Fruit fly (Drosophila melanogaster) whole organism, embryonic: ENCODE data around the gene CG15043.

Experiments
- Adf1 ChIP-seq: fragments of 200-800 bp; sonication (Bioruptor generic); IDR thresholded peaks from 2 replicates; pipeline ENCODE4 v1.3.6; 2022; ENCODE audit warnings: missing biosample characterization, missing genetic modification characterization
- Awh ChIP-seq: fragments of 200-800 bp; sonication (Bioruptor generic); IDR thresholded peaks from 2 replicates; pipeline ENCODE4, ENCODE4 v1.3.6; 2022; ENCODE audit warnings: missing biosample characterization, missing genetic modification characterization
- BEAF-32 ChIP-seq: fragments of 200-800 bp; sonication (Bioruptor generic); optimal IDR thresholded peaks from 3 replicates; lab custom pipeline; 2017; ENCODE audit warnings: missing biosample characterization, missing genetic modification characterization, mild to moderate bottlenecking, moderate library complexity, missing genetic modification reagents
- CG10321 ChIP-seq: fragments of 200-800 bp; sonication (Bioruptor generic); IDR thresholded peaks from 2 replicates; pipeline ENCODE4 v1.3.6; 2022; ENCODE audit warnings: missing biosample characterization, missing genetic modification characterization
- CG10543 ChIP-seq: fragments of 200-800 bp; sonication (Bioruptor generic); optimal IDR thresholded peaks from 3 replicates; lab custom pipeline; 2017; ENCODE audit warnings: missing biosample characterization, mild to moderate bottlenecking, missing genetic modification characterization, moderate library complexity
- CG10959 ChIP-seq: fragments of 200-800 bp; sonication (Bioruptor generic); IDR thresholded peaks from 2 replicates; pipeline ENCODE4 v1.3.6; 2022; ENCODE audit warnings: missing biosample characterization, missing genetic modification characterization
- CG12104 ChIP-seq: fragments of 200-800 bp; sonication (Bioruptor generic); optimal IDR thresholded peaks from 3 replicates; lab custom pipeline; 2016; ENCODE audit warnings: missing biosample characterization, missing genetic modification characterization
- CG12769 ChIP-seq: fragments of 200-800 bp; sonication (Bioruptor generic); optimal IDR thresholded peaks from 2 replicates; lab custom pipeline; 2019; ENCODE audit warnings: missing biosample characterization, mild to moderate bottlenecking, missing genetic modification characterization, moderate library complexity
- CG15514 ChIP-seq: fragments of 200-800 bp; sonication (Bioruptor generic); optimal IDR thresholded peaks from 3 replicates; lab custom pipeline; 2017; ENCODE audit warnings: missing biosample characterization, missing genetic modification characterization, mild to moderate bottlenecking, moderate library complexity, missing genetic modification reagents
- CG2678 ChIP-seq: fragments of 200-800 bp; sonication (Bioruptor generic); optimal IDR thresholded peaks from 3 replicates; lab custom pipeline; 2019; ENCODE audit warnings: missing biosample characterization, mild to moderate bottlenecking, missing genetic modification characterization, moderate library complexity
- CG2875 ChIP-seq: fragments of 200-800 bp; sonication (Bioruptor generic); optimal IDR thresholded peaks from 2 replicates; lab custom pipeline; 2017; ENCODE audit warnings: missing biosample characterization, mild to moderate bottlenecking, missing genetic modification characterization, missing genetic modification reagents
- CG31224 ChIP-seq: fragments of 200-800 bp; sonication (Bioruptor generic); IDR thresholded peaks from 2 replicates; pipeline ENCODE4 v1.3.6; 2022; ENCODE audit warnings: missing biosample characterization, missing genetic modification characterization
- CG31365 ChIP-seq: fragments of 200-800 bp; sonication (Bioruptor generic); optimal IDR thresholded peaks from 2 replicates; lab custom pipeline; 2018; ENCODE audit warnings: missing biosample characterization, mild to moderate bottlenecking, missing genetic modification characterization
- CG32532 ChIP-seq: fragments of 200-800 bp; sonication (Bioruptor generic); IDR thresholded peaks from 2 replicates; pipeline ENCODE4 v1.3.6; 2022; ENCODE audit warnings: missing biosample characterization, missing genetic modification characterization
- CG34376 ChIP-seq: fragments of 200-800 bp; sonication (Bioruptor generic); optimal IDR thresholded peaks from 2 replicates; lab custom pipeline; 2018; ENCODE audit warnings: missing biosample characterization, mild to moderate bottlenecking, missing genetic modification characterization
- CG7745 ChIP-seq: fragments of 200-800 bp; sonication (Bioruptor generic); optimal IDR thresholded peaks from 2 replicates; lab custom pipeline; 2018; ENCODE audit warnings: missing biosample characterization, mild to moderate bottlenecking, missing genetic modification characterization, moderate library complexity
- CG9932 ChIP-seq: fragments of 200-800 bp; sonication (Bioruptor generic); IDR thresholded peaks from 2 replicates; pipeline ENCODE4 v1.3.6; 2022; ENCODE audit warnings: missing biosample characterization, missing genetic modification characterization
- CrebB ChIP-seq: fragments of 200-800 bp; sonication (Bioruptor generic); optimal IDR thresholded peaks from 3 replicates; lab custom pipeline; 2018; ENCODE audit warnings: missing biosample characterization, mild to moderate bottlenecking, missing genetic modification characterization
- D19A ChIP-seq: fragments of 200-800 bp; optimal IDR thresholded peaks from 3 replicates; lab custom pipeline; 2019; ENCODE audit warnings: missing biosample characterization, mild to moderate bottlenecking, missing genetic modification characterization, moderate library complexity
- Dbx ChIP-seq: fragments of 200-800 bp; sonication (Bioruptor generic); IDR thresholded peaks from 3 replicates; pipeline ENCODE4 v1.3.6; 2022; ENCODE audit warnings: missing biosample characterization, missing genetic modification characterization
- Deaf1 ChIP-seq: fragments of 200-800 bp; optimal IDR thresholded peaks from 3 replicates; lab custom pipeline; 2019; ENCODE audit warnings: missing biosample characterization, mild to moderate bottlenecking, missing genetic modification characterization, moderate library complexity
- Fer1 ChIP-seq: fragments of 200-800 bp; sonication (Bioruptor generic); optimal IDR thresholded peaks from 2 replicates; lab custom pipeline; 2017; ENCODE audit warnings: missing biosample characterization, mild to moderate bottlenecking, missing genetic modification characterization
- Hmr ChIP-seq: fragments of 200-800 bp; sonication (Bioruptor generic); optimal IDR thresholded peaks from 3 replicates; lab custom pipeline; 2017; ENCODE audit warnings: mild to moderate bottlenecking, missing biosample characterization, missing genetic modification reagents, missing genetic modification characterization
- Hr78 ChIP-seq, 2 experiments: fragments of 200-800 bp in 1 of 2; fragments of >200 bp in 1 of 2; sonication (Bioruptor generic) in 1 of 2; optimal IDR thresholded peaks; 2 replicates each; lab custom pipeline; 2017 to 2019; ENCODE audit warnings: missing biosample characterization in 2 of 2, missing genetic modification characterization in 2 of 2, mild to moderate bottlenecking in 1 of 2, moderate library complexity in 1 of 2
- Jarid2 ChIP-seq: fragments of 200-800 bp; sonication (Bioruptor generic); optimal IDR thresholded peaks from 3 replicates; lab custom pipeline; 2017; ENCODE audit warnings: mild to moderate bottlenecking, missing biosample characterization, missing genetic modification reagents, missing genetic modification characterization
- Meics ChIP-seq: fragments of 200-800 bp; sonication (Bioruptor generic); optimal IDR thresholded peaks from 2 replicates; lab custom pipeline; 2017; ENCODE audit warnings: missing biosample characterization, mild to moderate bottlenecking, missing genetic modification characterization
- NC2α ChIP-seq: fragments of 200-800 bp; sonication (Bioruptor generic); optimal IDR thresholded peaks from 2 replicates; lab custom pipeline; 2016; ENCODE audit warnings: missing biosample characterization, missing genetic modification characterization
- Ravus ChIP-seq: fragments of 200-800 bp; sonication (Bioruptor generic); IDR thresholded peaks from 2 replicates; pipeline ENCODE4 v1.3.6; 2022; ENCODE audit warnings: missing biosample characterization, missing genetic modification characterization
- ase ChIP-seq: fragments of 200-800 bp; sonication (Bioruptor generic); IDR thresholded peaks from 3 replicates; pipeline ENCODE4 v1.3.6; 2022; ENCODE audit warnings: missing biosample characterization, missing genetic modification characterization
- cad ChIP-seq: fragments of >200 bp; optimal IDR thresholded peaks from 2 replicates; lab custom pipeline; 2017; ENCODE audit warnings: missing biosample characterization, missing genetic modification characterization
- chinmo ChIP-seq: fragments of 200-800 bp; sonication (Bioruptor generic); IDR thresholded peaks from 4 replicates; pipeline ENCODE4 v1.3.6; 2022; ENCODE audit warnings: missing biosample characterization, missing genetic modification characterization; ENCODE audit not compliant: partially characterized antibody
- cwo ChIP-seq: fragments of 200-800 bp; sonication (Bioruptor generic); optimal IDR thresholded peaks from 3 replicates; lab custom pipeline; 2017; ENCODE audit warnings: missing biosample characterization, missing genetic modification characterization, mild to moderate bottlenecking, moderate library complexity, missing genetic modification reagents
- dati ChIP-seq: fragments of 200-800 bp; sonication (Bioruptor generic); IDR thresholded peaks from 2 replicates; pipeline ENCODE4 v1.3.6; 2022; ENCODE audit warnings: missing biosample characterization, missing genetic modification characterization
- dm ChIP-seq: fragments of 200-800 bp; sonication (Bioruptor generic); optimal IDR thresholded peaks from 3 replicates; lab custom pipeline; 2016; ENCODE audit warnings: missing biosample characterization, missing genetic modification characterization
- hbn ChIP-seq: fragments of 200-800 bp; sonication (Bioruptor generic); IDR thresholded peaks from 2 replicates; pipeline ENCODE4 v1.3.6; 2022; ENCODE audit warnings: missing biosample characterization, missing genetic modification characterization; ENCODE audit not compliant: partially characterized antibody
- jigr1 ChIP-seq: fragments of 200-800 bp; sonication (Bioruptor generic); IDR thresholded peaks from 3 replicates; pipeline ENCODE4 v1.3.6; 2022; ENCODE audit warnings: missing biosample characterization, missing genetic modification characterization
- lab ChIP-seq: fragments of 200-800 bp; sonication (Bioruptor generic); optimal IDR thresholded peaks from 3 replicates; lab custom pipeline; 2017; ENCODE audit warnings: missing biosample characterization, missing genetic modification characterization, mild to moderate bottlenecking, moderate library complexity, missing genetic modification reagents
- lbe ChIP-seq: fragments of 200-800 bp; sonication (Bioruptor generic); optimal IDR thresholded peaks from 2 replicates; lab custom pipeline; 2016; ENCODE audit warnings: missing biosample characterization, mild to moderate bottlenecking, missing genetic modification characterization
- maf-S ChIP-seq: fragments of 200-800 bp; sonication (Bioruptor generic); optimal IDR thresholded peaks from 2 replicates; lab custom pipeline; 2016; ENCODE audit warnings: missing biosample characterization, missing genetic modification characterization
- nom ChIP-seq: fragments of 200-800 bp; sonication (Bioruptor generic); optimal IDR thresholded peaks from 2 replicates; lab custom pipeline; 2017; ENCODE audit warnings: missing biosample characterization, missing genetic modification characterization, mild to moderate bottlenecking, moderate library complexity, missing genetic modification reagents
- rib ChIP-seq: fragments of 200-800 bp; sonication (Bioruptor generic); IDR thresholded peaks from 2 replicates; pipeline ENCODE4 v1.3.6; 2022; ENCODE audit warnings: missing biosample characterization, missing genetic modification characterization
- sens ChIP-seq: fragments of 200-800 bp; sonication (Bioruptor generic); peaks from one replicate; lab custom pipeline; 2016; ENCODE audit warnings: missing biosample characterization, missing genetic modification characterization
- sima ChIP-seq: fragments of 200-800 bp; sonication (Bioruptor generic); optimal IDR thresholded peaks from 2 replicates; lab custom pipeline; 2016; ENCODE audit warnings: missing biosample characterization, missing genetic modification characterization
- sqz ChIP-seq: fragments of 200-800 bp; sonication (Bioruptor generic); optimal IDR thresholded peaks from 3 replicates; lab custom pipeline; 2018; ENCODE audit warnings: missing biosample characterization, mild to moderate bottlenecking, missing genetic modification characterization
- tll ChIP-seq, 2 experiments: fragments of 200-800 bp in 1 of 2; fragments of >200 bp in 1 of 2; sonication (Bioruptor generic) in 1 of 2; optimal IDR thresholded peaks; 2 replicates each; lab custom pipeline; 2017 to 2019; ENCODE audit warnings: missing biosample characterization in 2 of 2, missing genetic modification characterization in 2 of 2, mild to moderate bottlenecking in 1 of 2, moderate library complexity in 1 of 2
- ttk ChIP-seq: fragments of 200-800 bp; sonication (Bioruptor generic); IDR thresholded peaks from 2 replicates; pipeline ENCODE4 v2.1.2; 2022; ENCODE audit warnings: missing biosample characterization, missing genetic modification characterization
- vvl ChIP-seq: fragments of 200-800 bp; sonication (Bioruptor generic); IDR thresholded peaks from 2 replicates; pipeline ENCODE4 v1.3.6; 2022; ENCODE audit warnings: missing biosample characterization, missing genetic modification characterization

Gene CG15043

DNA sequence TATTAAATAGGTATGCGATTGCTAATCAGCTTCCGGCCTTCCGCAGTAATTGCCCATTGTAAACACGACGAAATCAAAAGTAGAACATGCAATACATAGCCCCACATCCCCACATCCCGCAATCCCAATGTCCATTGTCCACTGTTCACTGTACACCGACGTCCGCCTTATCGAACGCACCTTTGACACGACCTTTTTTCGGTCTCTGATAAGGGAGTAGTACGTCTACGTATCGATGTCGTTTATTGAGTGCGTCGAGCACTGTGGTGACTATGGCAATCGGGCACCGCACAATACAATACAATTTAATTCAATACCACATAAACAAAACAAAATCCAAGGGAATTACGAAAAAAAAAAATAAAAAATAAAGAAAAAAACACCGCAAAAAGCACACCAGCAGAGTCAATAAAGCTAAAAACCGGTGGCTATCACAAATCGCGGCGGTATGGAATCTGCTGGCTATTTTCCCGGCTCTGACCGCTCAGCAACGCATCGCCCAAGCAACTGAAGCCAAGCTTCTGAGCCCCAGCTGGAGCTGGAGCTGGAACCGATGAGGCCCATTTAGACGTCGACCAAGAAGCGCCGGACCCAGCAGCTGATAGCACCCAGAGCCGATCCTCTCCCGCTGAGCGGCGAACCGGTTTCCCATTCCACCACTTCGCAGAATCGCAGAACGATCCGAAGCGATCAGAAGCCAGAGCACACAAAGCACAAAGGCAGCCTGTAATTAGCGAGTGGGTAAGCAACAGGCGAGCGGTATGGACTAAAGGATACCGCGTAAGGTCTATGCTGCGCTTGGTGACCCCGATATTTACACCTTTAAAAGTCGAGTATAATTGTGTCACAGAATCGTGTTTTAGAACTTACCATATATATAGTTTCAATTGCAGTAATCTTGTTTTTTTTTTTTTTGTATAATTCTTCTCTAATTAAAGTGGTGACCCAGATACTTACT lies 10.4 kb downstream of the CG15043 start, which contains the start of gene Hayan (continued):
- TF ChIP-seq vvl (GFP tag; lab: Robert Waterston, UW) (0 out of 2 replicates have a peak, but pooled peaks have one; percentile 17), Fer1 (GFP tag; lab: Kevin White, UChicago) (no peak), CG12104 (GFP tag; lab: Kevin White, UChicago) (no peak), nom (peak; percentile 78), CG10543 (peak; percentile 64), Dbx (peak; percentile 6; the same call in 1 of the 3 replicates), BEAF-32 (GFP tag; lab: Kevin White, UChicago) (no peak), CG12769 (tag; lab: Kevin White, UChicago) (peak; percentile 15), Jarid2 (peak; percentile 54), cad (GFP tag; lab: Kevin White, UChicago) (no peak), jigr1 (GFP tag; lab: Robert Waterston, UW) (no peak), Hr78 (GFP tag; optimal IDR thresholded peaks at IDR 0.05; lab: Kevin White, UChicago) (peak in 1 of 2 experiments; percentile 92), lbe (peak; percentile 9), CrebB (tag; lab: Kevin White, UChicago) (no peak), dm (GFP tag; lab: Kevin White, UChicago) (no peak), D19A (tag; lab: Kevin White, UChicago) (no peak), Hmr (no peak), sqz (GFP tag; lab: Kevin White, UChicago) (peak; percentile 8), Ravus (GFP tag; lab: Robert Waterston, UW) (no peak), CG31224 (no peak), NC2α (no peak), CG9932 (GFP tag; lab: Robert Waterston, UW) (0 out of 2 replicates have a peak, but pooled peaks have one; percentile 22), lab (GFP tag; lab: Kevin White, UChicago) (no peak), ase (no peak), CG2678 (tag; lab: Kevin White, UChicago) (no peak), cwo (GFP tag; lab: Kevin White, UChicago) (no peak), chinmo (GFP tag; lab: Robert Waterston, UW) (0 out of 4 replicates have a peak, but pooled peaks have one; percentile 63), tll (GFP tag; optimal IDR thresholded peaks at IDR 0.05; lab: Kevin White, UChicago) (no peak), sens (GFP tag; lab: Kevin White, UChicago) (peak; percentile 51), rib (GFP tag; lab: Robert Waterston, UW) (no peak), CG32532 (GFP tag; lab: Robert Waterston, UW) (0 out of 2 replicates have a peak, but pooled peaks have one; percentile 12), CG34376 (peak; percentile 86), Deaf1 (peak; percentile 64), CG10321 (GFP tag; lab: Robert Waterston, UW) (no peak), Awh (GFP tag; lab: Robert Waterston, UW) (0 out of 2 replicates have a peak, but pooled peaks have one; percentile 21), maf-S (no peak), hbn (GFP tag; lab: Robert Waterston, UW) (no peak), CG31365 (tag; lab: Kevin White, UChicago) (no peak), CG7745 (tag; lab: Kevin White, UChicago) (no peak), dati (GFP tag; lab: Robert Waterston, UW) (no peak), CG15514 (GFP tag; lab: Kevin White, UChicago) (peak; percentile 85), ttk (GFP tag; lab: Robert Waterston, UW) (no peak), Meics (GFP tag; lab: Kevin White, UChicago) (no peak), Adf1 (peak; percentile 23; the same call in 1 of the 2 replicates), CG10959 (no peak), sima (GFP tag; lab: Kevin White, UChicago) (no peak), CG2875 (GFP tag; lab: Kevin White, UChicago) (no peak)
